Worm (Caenorhabditis elegans): ENCODE results near the gene F10E7.5.

- TF ChIP-seq hmg-4 (GFP tag; optimal IDR thresholded peaks at IDR 0.05) (no peak), scrt-1 (GFP tag; IDR thresholded peaks at IDR 0.05) (no peak), F13C5.2 (tag; optimal IDR thresholded peaks at IDR 0.05) (no peak), sea-1 (GFP tag; conservative IDR thresholded peaks at IDR 0.05) (no peak), aly-1 (tag; optimal IDR thresholded peaks at IDR 0.05) (no peak)
These were observed 49.7 kb downstream of the F10E7.5 start, which contains the start of gene C27H5.12 for ce11 chrII:7161512-7161911.

All from whole organism, early embryonic.